Fruit fly (Drosophila melanogaster) whole organism, embryonic: Measurements from ENCODE around the gene mRpS7.

Experiments
- Asciz ChIP-seq: fragments of 200-800 bp; sonication (Bioruptor generic); optimal IDR thresholded peaks from 2 replicates; lab custom pipeline; 2017; ENCODE audit warnings: missing biosample characterization, mild to moderate bottlenecking, missing genetic modification characterization, missing genetic modification reagents
- Atf6 ChIP-seq: fragments of 200-800 bp; sonication (Bioruptor generic); IDR thresholded peaks from 2 replicates; pipeline ENCODE4 v1.3.6; 2022; ENCODE audit warnings: missing biosample characterization, missing genetic modification characterization
- Awh ChIP-seq: fragments of 200-800 bp; sonication (Bioruptor generic); IDR thresholded peaks from 2 replicates; pipeline ENCODE4, ENCODE4 v1.3.6; 2022; ENCODE audit warnings: missing biosample characterization, missing genetic modification characterization
- CG10267 ChIP-seq: fragments of 200-800 bp; sonication (Bioruptor generic); optimal IDR thresholded peaks from 2 replicates; lab custom pipeline; 2018; ENCODE audit warnings: missing biosample characterization, mild to moderate bottlenecking, missing genetic modification characterization, moderate library complexity
- CG10321 ChIP-seq: fragments of 200-800 bp; sonication (Bioruptor generic); IDR thresholded peaks from 2 replicates; pipeline ENCODE4 v1.3.6; 2022; ENCODE audit warnings: missing biosample characterization, missing genetic modification characterization
- CG11093 ChIP-seq: fragments of 200-800 bp; sonication (Bioruptor generic); IDR thresholded peaks from 3 replicates; pipeline ENCODE4 v1.3.6; 2022; ENCODE audit warnings: missing biosample characterization, missing genetic modification characterization
- CG12744 ChIP-seq: fragments of 200-800 bp; sonication (Bioruptor generic); optimal IDR thresholded peaks from 2 replicates; lab custom pipeline; 2016; ENCODE audit warnings: missing biosample characterization, missing genetic modification characterization
- CG15514 ChIP-seq: fragments of 200-800 bp; sonication (Bioruptor generic); optimal IDR thresholded peaks from 3 replicates; lab custom pipeline; 2017; ENCODE audit warnings: missing biosample characterization, missing genetic modification characterization, mild to moderate bottlenecking, moderate library complexity, missing genetic modification reagents
- CG1647 ChIP-seq: fragments of 200-800 bp; sonication (Bioruptor generic); optimal IDR thresholded peaks from 3 replicates; lab custom pipeline; 2016; ENCODE audit warnings: missing biosample characterization, missing genetic modification characterization
- CG16815 ChIP-seq: fragments of 200-800 bp; sonication (Bioruptor generic); optimal IDR thresholded peaks from 3 replicates; lab custom pipeline; 2017; ENCODE audit warnings: missing biosample characterization, mild to moderate bottlenecking, missing genetic modification characterization
- CG17186 ChIP-seq: fragments of 200-800 bp; sonication (Bioruptor generic); optimal IDR thresholded peaks from 3 replicates; lab custom pipeline; 2017; ENCODE audit warnings: missing biosample characterization, missing genetic modification reagents, missing genetic modification characterization
- CG18262 ChIP-seq: fragments of 200-800 bp; optimal IDR thresholded peaks from 3 replicates; lab custom pipeline; 2019; ENCODE audit warnings: missing biosample characterization, mild to moderate bottlenecking, missing genetic modification characterization, moderate library complexity
- CG2889 ChIP-seq: fragments of 200-800 bp; sonication (Bioruptor generic); IDR thresholded peaks from 3 replicates; pipeline ENCODE4 v1.3.6; 2022; ENCODE audit warnings: missing biosample characterization, missing genetic modification characterization
- CG31224 ChIP-seq: fragments of 200-800 bp; sonication (Bioruptor generic); IDR thresholded peaks from 2 replicates; pipeline ENCODE4 v1.3.6; 2022; ENCODE audit warnings: missing biosample characterization, missing genetic modification characterization
- CG4854 ChIP-seq: fragments of 200-800 bp; sonication (Bioruptor generic); optimal IDR thresholded peaks from 2 replicates; lab custom pipeline; 2016; ENCODE audit warnings: missing biosample characterization, missing genetic modification characterization, inconsistent platforms
- CG6254 ChIP-seq: fragments of 200-800 bp; sonication (Bioruptor generic); optimal IDR thresholded peaks from 3 replicates; lab custom pipeline; 2017; ENCODE audit warnings: mild to moderate bottlenecking, missing biosample characterization, missing genetic modification reagents, missing genetic modification characterization
- CG6813 ChIP-seq: fragments of 200-800 bp; sonication (Bioruptor generic); optimal IDR thresholded peaks from 2 replicates; lab custom pipeline; 2017; ENCODE audit warnings: missing biosample characterization, missing genetic modification characterization, mild to moderate bottlenecking, moderate library complexity, missing genetic modification reagents
- CG7963 ChIP-seq: fragments of 200-800 bp; sonication (Bioruptor generic); IDR thresholded peaks from 3 replicates; pipeline ENCODE4 v1.3.6; 2022; ENCODE audit warnings: missing biosample characterization, missing genetic modification characterization; ENCODE audit not compliant: partially characterized antibody
- Camta ChIP-seq: fragments of 200-800 bp; sonication (Bioruptor generic); optimal IDR thresholded peaks from 2 replicates; lab custom pipeline; 2016; ENCODE audit warnings: missing biosample characterization, missing genetic modification characterization
- CrebB ChIP-seq: fragments of 200-800 bp; sonication (Bioruptor generic); optimal IDR thresholded peaks from 3 replicates; lab custom pipeline; 2018; ENCODE audit warnings: missing biosample characterization, mild to moderate bottlenecking, missing genetic modification characterization
- Dp ChIP-seq: fragments of 200-800 bp; sonication (Bioruptor generic); optimal IDR thresholded peaks from 2 replicates; lab custom pipeline; 2018; ENCODE audit warnings: missing biosample characterization, mild to moderate bottlenecking, missing genetic modification characterization, moderate library complexity
- Hey ChIP-seq: fragments of 200-800 bp; sonication (Bioruptor generic); optimal IDR thresholded peaks from 3 replicates; lab custom pipeline; 2018; ENCODE audit warnings: missing biosample characterization, mild to moderate bottlenecking, missing genetic modification characterization
- MESR4 ChIP-seq: fragments of 200-800 bp; sonication (Bioruptor generic); optimal IDR thresholded peaks from 2 replicates; lab custom pipeline; 2018; ENCODE audit warnings: missing biosample characterization, mild to moderate bottlenecking, missing genetic modification characterization, moderate library complexity
- NC2α ChIP-seq: fragments of 200-800 bp; sonication (Bioruptor generic); optimal IDR thresholded peaks from 2 replicates; lab custom pipeline; 2016; ENCODE audit warnings: missing biosample characterization, missing genetic modification characterization
- NFAT ChIP-seq: fragments of 200-800 bp; sonication (Bioruptor generic); IDR thresholded peaks from 2 replicates; pipeline ENCODE4 v1.3.6; 2022; ENCODE audit warnings: missing biosample characterization, missing genetic modification characterization
- Nf-YB ChIP-seq: fragments of 200-800 bp; sonication (Bioruptor generic); optimal IDR thresholded peaks from 3 replicates; lab custom pipeline; 2019; ENCODE audit warnings: missing biosample characterization, mild to moderate bottlenecking, missing genetic modification characterization, moderate library complexity
- Rfx ChIP-seq: fragments of 200-800 bp; sonication (Bioruptor generic); IDR thresholded peaks from 2 replicates; pipeline ENCODE4 v1.3.6; 2022; ENCODE audit warnings: missing biosample characterization, missing genetic modification characterization
- Sox100B ChIP-seq: fragments of 200-800 bp; sonication (Bioruptor generic); optimal IDR thresholded peaks from 3 replicates; lab custom pipeline; 2018; ENCODE audit warnings: missing biosample characterization, mild to moderate bottlenecking, missing genetic modification characterization
- Ssrp ChIP-seq: fragments of 200-800 bp; sonication (Bioruptor generic); optimal IDR thresholded peaks from 2 replicates; lab custom pipeline; 2018; ENCODE audit warnings: missing biosample characterization, mild to moderate bottlenecking, missing genetic modification characterization, moderate library complexity
- Trl ChIP-seq, 3 experiments: fragments of >200 bp in 2 of 3; fragments of 200-800 bp in 1 of 3; sonication (Bioruptor generic) in 1 of 3; optimal IDR thresholded peaks; 2 replicates in 1 of 3; 3 replicates in 2 of 3; lab custom pipeline; 2016 to 2017; ENCODE audit warnings: missing biosample characterization in 1 of 3, missing genetic modification characterization in 1 of 3
- Usf ChIP-seq: fragments of 200-800 bp; sonication (Bioruptor generic); optimal IDR thresholded peaks from 2 replicates; lab custom pipeline; 2017; ENCODE audit warnings: missing genotype, missing biosample characterization, missing genetic modification characterization
- Xbp1 ChIP-seq: fragments of 200-800 bp; sonication (Bioruptor generic); optimal IDR thresholded peaks from 3 replicates; lab custom pipeline; 2016; ENCODE audit warnings: missing biosample characterization, mild to moderate bottlenecking, missing genetic modification characterization
- al ChIP-seq: fragments of 200-800 bp; sonication (Bioruptor generic); IDR thresholded peaks from 2 replicates; pipeline ENCODE4 v1.3.6; 2022; ENCODE audit warnings: missing biosample characterization, missing genetic modification characterization
- cas ChIP-seq: fragments of 200-800 bp; sonication (Bioruptor generic); IDR thresholded peaks from 2 replicates; pipeline ENCODE4 v1.3.6; 2022; ENCODE audit warnings: missing biosample characterization, missing genetic modification characterization
- da ChIP-seq: fragments of 200-800 bp; sonication (Bioruptor generic); optimal IDR thresholded peaks from 2 replicates; lab custom pipeline; 2016; ENCODE audit warnings: missing biosample characterization, missing genetic modification characterization
- exex ChIP-seq: fragments of 200-800 bp; sonication (Bioruptor generic); optimal IDR thresholded peaks from 4 replicates; lab custom pipeline; 2018; ENCODE audit warnings: missing biosample characterization, mild to moderate bottlenecking, missing genetic modification characterization, moderate library complexity
- fu2 ChIP-seq: fragments of 200-800 bp; sonication (Bioruptor generic); optimal IDR thresholded peaks from 2 replicates; lab custom pipeline; 2016; ENCODE audit warnings: missing biosample characterization, missing genetic modification characterization
- kah ChIP-seq: fragments of 200-800 bp; sonication (Bioruptor generic); optimal IDR thresholded peaks from 2 replicates; lab custom pipeline; 2018; ENCODE audit warnings: missing biosample characterization, mild to moderate bottlenecking, missing genetic modification characterization
- luna ChIP-seq: fragments of 200-800 bp; sonication (Bioruptor generic); optimal IDR thresholded peaks from 2 replicates; lab custom pipeline; 2016; ENCODE audit warnings: missing biosample characterization, missing genetic modification characterization
- maf-S ChIP-seq: fragments of 200-800 bp; sonication (Bioruptor generic); optimal IDR thresholded peaks from 2 replicates; lab custom pipeline; 2016; ENCODE audit warnings: missing biosample characterization, missing genetic modification characterization
- odd ChIP-seq: fragments of 200-800 bp; sonication (Bioruptor generic); optimal IDR thresholded peaks from 2 replicates; lab custom pipeline; 2017; ENCODE audit warnings: missing biosample characterization, mild to moderate bottlenecking, missing genetic modification characterization
- pho ChIP-seq: fragments of 200-800 bp; sonication (Bioruptor generic); optimal IDR thresholded peaks from 2 replicates; lab custom pipeline; 2016; ENCODE audit warnings: missing biosample characterization, missing genetic modification characterization
- phol ChIP-seq: fragments of 200-800 bp; sonication (Bioruptor generic); optimal IDR thresholded peaks from 3 replicates; lab custom pipeline; 2018; ENCODE audit warnings: missing biosample characterization, mild to moderate bottlenecking, missing genetic modification characterization, moderate library complexity
- pita ChIP-seq: fragments of 200-800 bp; sonication (Bioruptor generic); optimal IDR thresholded peaks from 2 replicates; lab custom pipeline; 2017; ENCODE audit warnings: missing biosample characterization, mild to moderate bottlenecking, missing genetic modification characterization
- sd ChIP-seq: fragments of 200-800 bp; sonication (Bioruptor generic); optimal IDR thresholded peaks from 3 replicates; lab custom pipeline; 2018; ENCODE audit warnings: missing biosample characterization, mild to moderate bottlenecking, missing genetic modification characterization, moderate library complexity
- sisA ChIP-seq: fragments of 200-800 bp; sonication (Bioruptor generic); IDR thresholded peaks from 2 replicates; pipeline ENCODE4 v1.3.6; 2022; ENCODE audit warnings: missing biosample characterization, missing genetic modification characterization
- tx ChIP-seq: fragments of 200-800 bp; sonication (Bioruptor generic); optimal IDR thresholded peaks from 2 replicates; lab custom pipeline; 2016; ENCODE audit warnings: missing biosample characterization, missing genetic modification characterization
- unpg ChIP-seq: fragments of 200-800 bp; sonication (Bioruptor generic); optimal IDR thresholded peaks from 3 replicates; lab custom pipeline; 2018; ENCODE audit warnings: missing biosample characterization, mild to moderate bottlenecking, missing genetic modification characterization, moderate library complexity
- vvl ChIP-seq: fragments of 200-800 bp; sonication (Bioruptor generic); IDR thresholded peaks from 2 replicates; pipeline ENCODE4 v1.3.6; 2022; ENCODE audit warnings: missing biosample characterization, missing genetic modification characterization

The mRpS7 gene

DNA sequence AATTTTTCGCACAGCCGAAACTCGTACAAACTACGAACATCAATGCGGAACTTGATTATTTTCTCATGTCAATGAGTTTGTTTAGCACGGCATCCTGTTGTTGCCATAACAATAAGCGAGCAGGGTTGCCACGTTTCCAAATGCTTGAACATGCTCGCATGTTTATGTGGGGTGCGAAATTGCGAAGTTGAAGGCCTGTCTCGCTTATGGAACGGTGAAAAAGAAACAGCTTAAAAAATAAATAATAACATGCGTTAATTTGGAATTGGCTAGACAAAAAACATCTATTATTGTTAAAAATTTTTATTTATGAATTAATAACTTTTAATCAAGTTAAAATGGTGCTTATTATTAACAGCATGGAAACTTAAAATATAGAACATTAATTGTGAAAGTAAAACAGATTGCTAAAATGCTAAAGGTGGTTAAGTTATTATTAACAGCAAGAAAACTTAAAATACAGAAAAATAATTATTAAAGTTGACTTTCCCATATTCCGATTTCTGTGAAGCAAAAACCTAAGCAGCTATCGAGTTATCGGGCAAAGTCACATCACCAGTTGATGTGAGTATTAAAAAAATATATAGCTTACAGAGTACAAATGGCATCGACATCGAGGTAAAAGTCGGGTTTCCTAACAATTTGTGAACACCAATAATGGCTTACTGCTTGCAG, 44.5 kb downstream of the mRpS7 start, which contains the start of the genes Bug22 and TfIIB (continued):
- TF ChIP-seq Nf-YB (GFP tag; lab: Kevin White, UChicago): peak; percentile 51
- TF ChIP-seq da (GFP tag; lab: Kevin White, UChicago): no peak
- peak; percentile 29; the same call in 1 of the 3 replicates for TF ChIP-seq CG11093 (GFP tag; lab: Robert Waterston, UW)
- peak; percentile 58 for TF ChIP-seq Ssrp (tag; lab: Kevin White, UChicago)
- TF ChIP-seq CG10321 (GFP tag; lab: Robert Waterston, UW): no peak
- TF ChIP-seq Trl (optimal IDR thresholded peaks at IDR 0.05; lab: Kevin White, UChicago): no peak
- peak; percentile 54 for TF ChIP-seq Trl (GFP tag; optimal IDR thresholded peaks at IDR 0.05; lab: Kevin White, UChicago)
- TF ChIP-seq CG16815 (GFP tag; lab: Kevin White, UChicago): no peak
- TF ChIP-seq NFAT (GFP tag; lab: Robert Waterston, UW): peak; percentile 76; the same call in 1 of the 2 replicates
- peak; percentile 34 for TF ChIP-seq fu2
- TF ChIP-seq Usf (GFP tag; lab: Kevin White, UChicago): no peak
- TF ChIP-seq luna (GFP tag; lab: Kevin White, UChicago): no peak
- no peak for TF ChIP-seq pita
- TF ChIP-seq exex: peak; percentile 13
- peak; percentile 62 for TF ChIP-seq maf-S (GFP tag; lab: Kevin White, UChicago)
- no peak for TF ChIP-seq Hey (tag; lab: Kevin White, UChicago)
- TF ChIP-seq CG2889 (GFP tag; lab: Robert Waterston, UW): peak; percentile 64; the same call in 1 of the 3 replicates
- TF ChIP-seq tx (GFP tag; lab: Kevin White, UChicago): peak; percentile 46
- TF ChIP-seq Dp: peak; percentile 6
- peak; percentile 37 for TF ChIP-seq Asciz (GFP tag; lab: Kevin White, UChicago)
- peak; percentile 83 for TF ChIP-seq Xbp1 (GFP tag; lab: Kevin White, UChicago)
- peak; percentile 74 for TF ChIP-seq phol
- peak; percentile 51 for TF ChIP-seq sisA
- TF ChIP-seq kah (GFP tag; lab: Kevin White, UChicago): no peak
- TF ChIP-seq CG1647 (GFP tag; lab: Kevin White, UChicago): peak; percentile 47
- TF ChIP-seq Camta (GFP tag; lab: Kevin White, UChicago): peak; percentile 53
- TF ChIP-seq Atf6 (GFP tag; lab: Robert Waterston, UW): peak; percentile 61
- no peak for TF ChIP-seq CG7963 (GFP tag; lab: Robert Waterston, UW)
- TF ChIP-seq CG31224 (GFP tag; lab: Robert Waterston, UW): peak; percentile 38; the same call in 1 of the 2 replicates
- TF ChIP-seq MESR4 (GFP tag; lab: Kevin White, UChicago): peak; percentile 45
- peak; percentile 26 for TF ChIP-seq CG12744 (GFP tag; lab: Kevin White, UChicago)
- no peak for TF ChIP-seq sd (tag; lab: Kevin White, UChicago)
- TF ChIP-seq CG6813 (GFP tag; lab: Kevin White, UChicago): no peak
- TF ChIP-seq CG17186 (GFP tag; lab: Kevin White, UChicago): no peak
- TF ChIP-seq CG15514 (GFP tag; lab: Kevin White, UChicago): peak; percentile 71
- TF ChIP-seq CG18262 (tag; lab: Kevin White, UChicago): peak; percentile 72
- peak; percentile 39 for TF ChIP-seq Sox100B (GFP tag; lab: Kevin White, UChicago)
- peak; percentile 84 for TF ChIP-seq vvl (GFP tag; lab: Robert Waterston, UW)
- TF ChIP-seq al: no peak
- peak; percentile 91 for TF ChIP-seq Rfx (GFP tag; lab: Robert Waterston, UW)
- TF ChIP-seq CG4854 (GFP tag; lab: Kevin White, UChicago): peak; percentile 51
- no peak for TF ChIP-seq NC2α
- TF ChIP-seq pho: peak; percentile 69
- TF ChIP-seq Awh: 0 out of 2 replicates have a peak, but pooled peaks have one; percentile 37
- TF ChIP-seq odd (GFP tag; lab: Kevin White, UChicago): peak; percentile 15
- no peak for TF ChIP-seq CG6254 (GFP tag; lab: Kevin White, UChicago)
- no peak for TF ChIP-seq cas (GFP tag; lab: Robert Waterston, UW)
- TF ChIP-seq unpg (GFP tag; lab: Kevin White, UChicago): peak; percentile 59
- TF ChIP-seq CrebB (tag; lab: Kevin White, UChicago): peak; percentile 14
- peak; percentile 56 for TF ChIP-seq CG10267
